Fruit fly (Drosophila melanogaster) whole organism, embryonic: ENCODE measurements around the gene WRNexo.

Source experiments
- Asciz ChIP-seq: fragments of 200-800 bp; sonication (Bioruptor generic); optimal IDR thresholded peaks from 2 replicates; lab custom pipeline; 2017; ENCODE audit warnings: missing biosample characterization, mild to moderate bottlenecking, missing genetic modification characterization, missing genetic modification reagents
- CG11696 ChIP-seq: fragments of 200-800 bp; sonication (Bioruptor generic); IDR thresholded peaks from 2 replicates; pipeline ENCODE4 v1.3.6; 2022; ENCODE audit warnings: missing biosample characterization, missing genetic modification characterization
- CG12155 ChIP-seq: fragments of 200-800 bp; sonication (Bioruptor generic); optimal IDR thresholded peaks from 3 replicates; lab custom pipeline; 2016; ENCODE audit warnings: missing biosample characterization, missing genetic modification characterization
- CG13287 ChIP-seq: fragments of 200-800 bp; sonication (Bioruptor generic); IDR thresholded peaks from 2 replicates; pipeline ENCODE4 v1.3.6; 2022; ENCODE audit warnings: missing biosample characterization, missing genetic modification characterization; ENCODE audit not compliant: partially characterized antibody
- CG14050 ChIP-seq: fragments of 200-800 bp; sonication (Bioruptor generic); IDR thresholded peaks from 3 replicates; pipeline ENCODE4 v1.3.6; 2022; ENCODE audit warnings: missing biosample characterization, missing genetic modification characterization
- CG1529 ChIP-seq: fragments of 200-800 bp; sonication (Bioruptor generic); optimal IDR thresholded peaks from 3 replicates; lab custom pipeline; 2018; ENCODE audit warnings: missing biosample characterization, missing genetic modification characterization
- CG17829 ChIP-seq: fragments of 200-800 bp; optimal IDR thresholded peaks from 2 replicates; lab custom pipeline; 2019; ENCODE audit warnings: missing biosample characterization, mild to moderate bottlenecking, missing genetic modification characterization, moderate library complexity
- CG18599 ChIP-seq: fragments of 200-800 bp; sonication (Bioruptor generic); optimal IDR thresholded peaks from 3 replicates; lab custom pipeline; 2017; ENCODE audit warnings: missing biosample characterization, missing genetic modification characterization, mild to moderate bottlenecking, moderate library complexity, missing genetic modification reagents
- CG2712 ChIP-seq: fragments of 200-800 bp; optimal IDR thresholded peaks from 3 replicates; lab custom pipeline; 2019; ENCODE audit warnings: missing biosample characterization, mild to moderate bottlenecking, missing genetic modification characterization, moderate library complexity
- CG31365 ChIP-seq: fragments of 200-800 bp; sonication (Bioruptor generic); optimal IDR thresholded peaks from 2 replicates; lab custom pipeline; 2018; ENCODE audit warnings: missing biosample characterization, mild to moderate bottlenecking, missing genetic modification characterization
- CG31441 ChIP-seq: fragments of 200-800 bp; sonication (Bioruptor generic); IDR thresholded peaks from 2 replicates; pipeline ENCODE4 v1.3.6; 2022; ENCODE audit warnings: missing biosample characterization, missing genetic modification characterization
- CG3163 ChIP-seq: fragments of 200-800 bp; sonication (Bioruptor generic); optimal IDR thresholded peaks from 3 replicates; lab custom pipeline; 2016; ENCODE audit warnings: missing biosample characterization, missing genetic modification characterization
- CG32532 ChIP-seq: fragments of 200-800 bp; sonication (Bioruptor generic); IDR thresholded peaks from 2 replicates; pipeline ENCODE4 v1.3.6; 2022; ENCODE audit warnings: missing biosample characterization, missing genetic modification characterization
- CG33557 ChIP-seq: fragments of 200-800 bp; sonication (Bioruptor generic); optimal IDR thresholded peaks from 2 replicates; lab custom pipeline; 2019; ENCODE audit warnings: missing biosample characterization, mild to moderate bottlenecking, missing genetic modification characterization, moderate library complexity
- CG3726 ChIP-seq: fragments of 200-800 bp; sonication (Bioruptor generic); IDR thresholded peaks from 3 replicates; pipeline ENCODE4, ENCODE4 v1.3.6; 2022; ENCODE audit warnings: missing biosample characterization, missing genetic modification characterization
- CG4617 ChIP-seq: fragments of 200-800 bp; sonication (Bioruptor generic); optimal IDR thresholded peaks from 3 replicates; lab custom pipeline; 2016; ENCODE audit warnings: missing biosample characterization, missing genetic modification characterization, borderline replicate concordance
- CG4854 ChIP-seq: fragments of 200-800 bp; sonication (Bioruptor generic); optimal IDR thresholded peaks from 2 replicates; lab custom pipeline; 2016; ENCODE audit warnings: missing biosample characterization, missing genetic modification characterization, inconsistent platforms
- CG8924 ChIP-seq: fragments of 200-800 bp; optimal IDR thresholded peaks from 3 replicates; lab custom pipeline; 2019; ENCODE audit warnings: missing biosample characterization, mild to moderate bottlenecking, missing genetic modification characterization, moderate library complexity
- CG8944 ChIP-seq: fragments of 200-800 bp; sonication (Bioruptor generic); optimal IDR thresholded peaks from 3 replicates; lab custom pipeline; 2016; ENCODE audit warnings: missing biosample characterization, missing genetic modification characterization
- CHES-1-like ChIP-seq: fragments of 200-800 bp; sonication (Bioruptor generic); optimal IDR thresholded peaks from 2 replicates; lab custom pipeline; 2016; ENCODE audit warnings: missing biosample characterization, missing genetic modification characterization
- Elba2 ChIP-seq: fragments of 200-800 bp; sonication (Bioruptor generic); optimal IDR thresholded peaks from 3 replicates; lab custom pipeline; 2016; ENCODE audit warnings: missing biosample characterization, missing genetic modification characterization
- Hand ChIP-seq: fragments of 200-800 bp; sonication (Bioruptor generic); optimal IDR thresholded peaks from 2 replicates; lab custom pipeline; 2017; ENCODE audit warnings: mild to moderate bottlenecking, missing biosample characterization, missing genetic modification reagents, missing genetic modification characterization
- Hey ChIP-seq: fragments of 200-800 bp; sonication (Bioruptor generic); optimal IDR thresholded peaks from 3 replicates; lab custom pipeline; 2018; ENCODE audit warnings: missing biosample characterization, mild to moderate bottlenecking, missing genetic modification characterization
- MTF-1 ChIP-seq: fragments of 200-800 bp; sonication (Bioruptor generic); optimal IDR thresholded peaks from 2 replicates; lab custom pipeline; 2018; ENCODE audit warnings: missing biosample characterization, mild to moderate bottlenecking, missing genetic modification characterization, borderline replicate concordance
- NK7.1 ChIP-seq: fragments of 200-800 bp; sonication (Bioruptor generic); optimal IDR thresholded peaks from 3 replicates; lab custom pipeline; 2016; ENCODE audit warnings: missing biosample characterization, missing genetic modification characterization
- Poxn ChIP-seq: fragments of 200-800 bp; sonication (Bioruptor generic); IDR thresholded peaks from 2 replicates; pipeline ENCODE4 v1.3.6; 2022; ENCODE audit warnings: missing biosample characterization, missing genetic modification characterization
- Ptx1 ChIP-seq: fragments of 200-800 bp; sonication (Bioruptor generic); IDR thresholded peaks from 2 replicates; pipeline ENCODE4 v1.3.6; 2022; ENCODE audit warnings: missing biosample characterization, missing genetic modification characterization
- Sox102F ChIP-seq: fragments of 200-800 bp; sonication (Bioruptor generic); optimal IDR thresholded peaks from 2 replicates; lab custom pipeline; 2018; ENCODE audit warnings: missing biosample characterization, mild to moderate bottlenecking, missing genetic modification characterization, moderate library complexity
- Stat92E ChIP-seq, 3 experiments: fragments of >200 bp in 2 of 3; fragments of 200-800 bp in 1 of 3; sonication (Bioruptor generic) in 1 of 3; optimal IDR thresholded peaks; 2 replicates each; lab custom pipeline; 2017 to 2019; ENCODE audit warnings: missing biosample characterization in 3 of 3, missing genetic modification characterization in 3 of 3, mild to moderate bottlenecking in 1 of 3, moderate library complexity in 1 of 3
- ase ChIP-seq: fragments of 200-800 bp; sonication (Bioruptor generic); IDR thresholded peaks from 3 replicates; pipeline ENCODE4 v1.3.6; 2022; ENCODE audit warnings: missing biosample characterization, missing genetic modification characterization
- ato ChIP-seq: fragments of 200-800 bp; sonication (Bioruptor generic); IDR thresholded peaks from 2 replicates; pipeline ENCODE4 v1.3.6; 2022; ENCODE audit warnings: missing biosample characterization, missing genetic modification characterization; ENCODE audit not compliant: partially characterized antibody
- caup ChIP-seq: fragments of 200-800 bp; sonication (Bioruptor generic); optimal IDR thresholded peaks from 3 replicates; lab custom pipeline; 2017; ENCODE audit warnings: missing biosample characterization, mild to moderate bottlenecking, missing genetic modification characterization, moderate library complexity; ENCODE audit not compliant: severe bottlenecking
- dimm ChIP-seq: fragments of 200-800 bp; sonication (Bioruptor generic); IDR thresholded peaks from 2 replicates; pipeline ENCODE4 v1.3.6; 2022; ENCODE audit warnings: missing biosample characterization, missing genetic modification characterization
- dm ChIP-seq: fragments of 200-800 bp; sonication (Bioruptor generic); optimal IDR thresholded peaks from 3 replicates; lab custom pipeline; 2016; ENCODE audit warnings: missing biosample characterization, missing genetic modification characterization
- exex ChIP-seq: fragments of 200-800 bp; sonication (Bioruptor generic); optimal IDR thresholded peaks from 4 replicates; lab custom pipeline; 2018; ENCODE audit warnings: missing biosample characterization, mild to moderate bottlenecking, missing genetic modification characterization, moderate library complexity
- fd3F ChIP-seq: fragments of 200-800 bp; sonication (Bioruptor generic); optimal IDR thresholded peaks from 2 replicates; lab custom pipeline; 2018; ENCODE audit warnings: missing biosample characterization, mild to moderate bottlenecking, missing genetic modification characterization, moderate library complexity
- gem ChIP-seq: fragments of 200-800 bp; sonication (Bioruptor generic); optimal IDR thresholded peaks from 2 replicates; lab custom pipeline; 2019; ENCODE audit warnings: missing biosample characterization, mild to moderate bottlenecking, missing genetic modification characterization, moderate library complexity
- grau ChIP-seq: fragments of 200-800 bp; optimal IDR thresholded peaks from 3 replicates; lab custom pipeline; 2019; ENCODE audit warnings: missing biosample characterization, mild to moderate bottlenecking, missing genetic modification characterization, moderate library complexity
- her ChIP-seq: fragments of 200-800 bp; sonication (Bioruptor generic); optimal IDR thresholded peaks from 2 replicates; lab custom pipeline; 2016; ENCODE audit warnings: missing biosample characterization, missing genetic modification characterization
- lmd ChIP-seq: fragments of 200-800 bp; sonication (Bioruptor generic); IDR thresholded peaks from 2 replicates; pipeline ENCODE4 v1.3.6; 2022; ENCODE audit warnings: missing biosample characterization, missing genetic modification characterization
- mam ChIP-seq: fragments of 200-800 bp; sonication (Bioruptor generic); optimal IDR thresholded peaks from 3 replicates; lab custom pipeline; 2016; ENCODE audit warnings: missing biosample characterization, missing genetic modification characterization
- org-1 ChIP-seq: fragments of 200-800 bp; sonication (Bioruptor generic); optimal IDR thresholded peaks from 2 replicates; lab custom pipeline; 2017; ENCODE audit warnings: missing biosample characterization, missing genetic modification characterization
- pan ChIP-seq, 4 experiments: fragments of >200 bp in 3 of 4; fragments of 200-800 bp in 1 of 4; sonication (Bioruptor generic) in 1 of 4; optimal IDR thresholded peaks in 3 of 4; IDR thresholded peaks in 1 of 4; 2 replicates each; pipeline versions ENCODE4 v1.3.6 to Lab custom; 2017 to 2022; ENCODE audit warnings: missing biosample characterization in 2 of 4, missing genetic modification characterization in 2 of 4, mixed read lengths in 1 of 4
- phol ChIP-seq: fragments of 200-800 bp; sonication (Bioruptor generic); optimal IDR thresholded peaks from 3 replicates; lab custom pipeline; 2018; ENCODE audit warnings: missing biosample characterization, mild to moderate bottlenecking, missing genetic modification characterization, moderate library complexity
- ttk ChIP-seq: fragments of 200-800 bp; sonication (Bioruptor generic); IDR thresholded peaks from 2 replicates; pipeline ENCODE4 v2.1.2; 2022; ENCODE audit warnings: missing biosample characterization, missing genetic modification characterization
- wor ChIP-seq: fragments of 200-800 bp; sonication (Bioruptor generic); IDR thresholded peaks from 2 replicates; pipeline ENCODE4 v1.3.6; 2022; ENCODE audit warnings: missing biosample characterization, missing genetic modification characterization
- zf30C ChIP-seq: fragments of 200-800 bp; sonication (Bioruptor generic); optimal IDR thresholded peaks from 3 replicates; lab custom pipeline; 2018; ENCODE audit warnings: missing biosample characterization, mild to moderate bottlenecking, missing genetic modification characterization

The WRNexo gene

DNA sequence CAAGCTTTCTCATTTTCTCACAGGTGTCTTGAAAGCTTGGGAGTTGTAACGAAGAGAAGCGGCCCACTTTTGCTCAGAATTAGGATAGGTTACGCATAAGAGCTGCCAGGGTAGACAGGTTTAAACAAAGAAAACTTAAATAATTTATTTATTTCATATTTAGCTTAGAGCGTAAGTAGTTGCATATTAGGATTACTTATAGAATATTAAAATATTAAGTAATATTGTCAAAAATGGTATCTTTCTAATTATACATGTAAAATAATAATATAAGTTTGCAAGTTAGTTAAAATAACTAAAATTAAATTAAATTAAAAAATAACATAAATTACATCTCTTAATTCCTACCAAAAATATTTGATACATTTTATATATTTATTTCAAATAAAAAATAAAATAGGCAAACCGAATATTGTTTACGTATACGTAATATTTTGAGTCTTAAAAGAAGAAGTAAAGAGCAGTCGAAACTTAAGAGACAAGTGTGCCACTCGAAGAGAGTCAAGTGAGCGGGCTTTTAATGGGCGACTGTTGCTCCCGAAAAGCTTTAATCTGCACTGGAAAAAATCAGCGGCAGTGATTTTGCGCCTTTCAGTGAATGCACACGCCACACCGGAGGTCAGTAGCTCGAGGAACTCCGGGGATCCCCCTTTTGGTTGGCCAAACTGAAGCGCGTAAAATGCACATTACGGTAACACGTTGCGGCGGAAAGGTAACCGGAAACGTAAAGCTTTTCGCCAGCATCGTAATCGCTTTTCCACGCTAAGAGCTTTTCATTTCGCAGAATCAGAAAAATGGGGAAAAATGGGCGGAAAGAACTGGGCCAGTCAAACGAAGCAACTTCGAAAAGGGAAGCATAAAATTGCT is 50.9 kb downstream of the WRNexo start (continued):
- TF ChIP-seq Elba2 (GFP tag; lab: Kevin White, UChicago) (no peak), Poxn (no peak), CG32532 (GFP tag; lab: Robert Waterston, UW) (peak; percentile 71), CG4617 (no peak), Hand (GFP tag; lab: Kevin White, UChicago) (peak; percentile 27), ato (GFP tag; lab: Robert Waterston, UW) (no peak), CG11696 (GFP tag; lab: Robert Waterston, UW) (peak; percentile 26; the same call in 1 of the 2 replicates), CHES-1-like (peak; percentile 0), zf30C (GFP tag; lab: Kevin White, UChicago) (peak; percentile 63), org-1 (GFP tag; lab: Kevin White, UChicago) (no peak), lmd (0 out of 2 replicates have a peak, but pooled peaks have one; percentile 35), caup (GFP tag; lab: Kevin White, UChicago) (peak; percentile 7), CG3726 (GFP tag; lab: Robert Waterston, UW) (0 out of 3 replicates have a peak, but pooled peaks have one; percentile 44), gem (tag; lab: Kevin White, UChicago) (peak; percentile 60), CG14050 (GFP tag; lab: Robert Waterston, UW) (no peak), CG8924 (peak; percentile 18), CG4854 (no peak), CG8944 (GFP tag; lab: Kevin White, UChicago) (peak; percentile 23), wor (GFP tag; lab: Robert Waterston, UW) (no peak), fd3F (GFP tag; lab: Kevin White, UChicago) (no peak), Sox102F (GFP tag; lab: Kevin White, UChicago) (peak; percentile 20), Asciz (GFP tag; lab: Kevin White, UChicago) (no peak), pan (optimal IDR thresholded peaks at IDR 0.05; lab: Kevin White, UChicago) (no peak), pan (GFP tag; optimal IDR thresholded peaks at IDR 0.05 in 1 of 2, IDR thresholded peaks at IDR 0.05 in 1 of 2) (peak in 1 of 2 experiments; percentile 47), dimm (GFP tag; lab: Robert Waterston, UW) (no peak), CG17829 (tag; lab: Kevin White, UChicago) (no peak), her (GFP tag; lab: Kevin White, UChicago) (peak; percentile 48), ttk (GFP tag; lab: Robert Waterston, UW) (no peak), CG33557 (GFP tag; lab: Kevin White, UChicago) (no peak), Ptx1 (GFP tag; lab: Robert Waterston, UW) (peak; percentile 41), CG2712 (peak; percentile 12), Hey (tag; lab: Kevin White, UChicago) (no peak), phol (tag; lab: Kevin White, UChicago) (no peak), CG13287 (GFP tag; lab: Robert Waterston, UW) (peak; percentile 28; the same call in 1 of the 2 replicates), exex (tag; lab: Kevin White, UChicago) (no peak), dm (no peak), MTF-1 (GFP tag; lab: Kevin White, UChicago) (peak; percentile 22), CG12155 (GFP tag; lab: Kevin White, UChicago) (no peak), CG18599 (peak; percentile 44), ase (peak; percentile 12; the same call in 1 of the 3 replicates), Stat92E (GFP tag; optimal IDR thresholded peaks at IDR 0.05; lab: Kevin White, UChicago) (no peak), CG31441 (peak; percentile 36; the same call in 1 of the 2 replicates), NK7.1 (no peak), CG31365 (tag; lab: Kevin White, UChicago) (no peak), grau (tag; lab: Kevin White, UChicago) (peak; percentile 46), CG3163 (peak; percentile 83), mam (GFP tag; lab: Kevin White, UChicago) (peak; percentile 27), CG1529 (GFP tag; lab: Kevin White, UChicago) (no peak)
